Fruit fly (Drosophila melanogaster) whole organism, embryonic: ENCODE data around the gene Nepl18.
A peak's percentile ranks its signal among the peaks of the same experiment; 100 is the strongest.

ENCODE experiments used
- Aef1 ChIP-seq: fragments of 200-800 bp; sonication (Bioruptor generic); IDR thresholded peaks from 3 replicates; pipeline ENCODE4 v1.3.6; 2022; ENCODE audit warnings: missing biosample characterization, missing genetic modification characterization
- CG10321 ChIP-seq: fragments of 200-800 bp; sonication (Bioruptor generic); IDR thresholded peaks from 2 replicates; pipeline ENCODE4 v1.3.6; 2022; ENCODE audit warnings: missing biosample characterization, missing genetic modification characterization
- CG10565 ChIP-seq: fragments of 200-800 bp; sonication (Bioruptor generic); optimal IDR thresholded peaks from 3 replicates; lab custom pipeline; 2016; ENCODE audit warnings: missing biosample characterization, mild to moderate bottlenecking, missing genetic modification characterization
- CG11093 ChIP-seq: fragments of 200-800 bp; sonication (Bioruptor generic); IDR thresholded peaks from 3 replicates; pipeline ENCODE4 v1.3.6; 2022; ENCODE audit warnings: missing biosample characterization, missing genetic modification characterization
- CG11504 ChIP-seq: fragments of 200-800 bp; sonication (Bioruptor generic); optimal IDR thresholded peaks from 3 replicates; lab custom pipeline; 2019; ENCODE audit warnings: missing biosample characterization, mild to moderate bottlenecking, missing genetic modification characterization, moderate library complexity
- CG11695 ChIP-seq: fragments of 200-800 bp; sonication (Bioruptor generic); IDR thresholded peaks from 3 replicates; pipeline ENCODE4 v1.3.6; 2022; ENCODE audit warnings: missing biosample characterization, missing genetic modification characterization
- CG11696 ChIP-seq: fragments of 200-800 bp; sonication (Bioruptor generic); IDR thresholded peaks from 2 replicates; pipeline ENCODE4 v1.3.6; 2022; ENCODE audit warnings: missing biosample characterization, missing genetic modification characterization
- CG12104 ChIP-seq: fragments of 200-800 bp; sonication (Bioruptor generic); optimal IDR thresholded peaks from 3 replicates; lab custom pipeline; 2016; ENCODE audit warnings: missing biosample characterization, missing genetic modification characterization
- CG13894 ChIP-seq: fragments of 200-800 bp; sonication (Bioruptor generic); optimal IDR thresholded peaks from 3 replicates; lab custom pipeline; 2018; ENCODE audit warnings: missing biosample characterization, mild to moderate bottlenecking, missing genetic modification characterization, moderate library complexity
- CG14860 ChIP-seq: fragments of 200-800 bp; sonication (Bioruptor generic); IDR thresholded peaks from 3 replicates; pipeline ENCODE4 v1.3.6; 2022; ENCODE audit warnings: missing biosample characterization, missing genetic modification characterization; ENCODE audit not compliant: partially characterized antibody
- CG17385 ChIP-seq: fragments of 200-800 bp; sonication (Bioruptor generic); optimal IDR thresholded peaks from 3 replicates; lab custom pipeline; 2018; ENCODE audit warnings: missing biosample characterization, mild to moderate bottlenecking, missing genetic modification characterization
- CG18599 ChIP-seq: fragments of 200-800 bp; sonication (Bioruptor generic); optimal IDR thresholded peaks from 3 replicates; lab custom pipeline; 2017; ENCODE audit warnings: missing biosample characterization, missing genetic modification characterization, mild to moderate bottlenecking, moderate library complexity, missing genetic modification reagents
- CG18764 ChIP-seq: fragments of 200-800 bp; sonication (Bioruptor generic); optimal IDR thresholded peaks from 3 replicates; lab custom pipeline; 2016; ENCODE audit warnings: missing biosample characterization, missing genetic modification characterization
- CG2116 ChIP-seq: fragments of 200-800 bp; sonication (Bioruptor generic); optimal IDR thresholded peaks from 3 replicates; lab custom pipeline; 2018; ENCODE audit warnings: missing biosample characterization, mild to moderate bottlenecking, missing genetic modification characterization
- CG2120 ChIP-seq: fragments of 200-800 bp; sonication (Bioruptor generic); optimal IDR thresholded peaks from 3 replicates; lab custom pipeline; 2016; ENCODE audit warnings: missing biosample characterization, missing genetic modification characterization
- CG2202 ChIP-seq: fragments of 200-800 bp; sonication (Bioruptor generic); optimal IDR thresholded peaks from 2 replicates; lab custom pipeline; 2018; ENCODE audit warnings: missing biosample characterization, mild to moderate bottlenecking, missing genetic modification characterization
- CG2712 ChIP-seq: fragments of 200-800 bp; optimal IDR thresholded peaks from 3 replicates; lab custom pipeline; 2019; ENCODE audit warnings: missing biosample characterization, mild to moderate bottlenecking, missing genetic modification characterization, moderate library complexity
- CG3281 ChIP-seq: fragments of 200-800 bp; sonication (Bioruptor generic); optimal IDR thresholded peaks from 3 replicates; lab custom pipeline; 2017; ENCODE audit warnings: missing biosample characterization, mild to moderate bottlenecking, missing genetic modification characterization
- CG4820 ChIP-seq: fragments of 200-800 bp; sonication (Bioruptor generic); optimal IDR thresholded peaks from 3 replicates; lab custom pipeline; 2016; ENCODE audit warnings: missing biosample characterization, missing genetic modification characterization
- CG6813 ChIP-seq: fragments of 200-800 bp; sonication (Bioruptor generic); optimal IDR thresholded peaks from 2 replicates; lab custom pipeline; 2017; ENCODE audit warnings: missing biosample characterization, missing genetic modification characterization, mild to moderate bottlenecking, moderate library complexity, missing genetic modification reagents
- CG8388 ChIP-seq: fragments of 200-800 bp; sonication (Bioruptor generic); optimal IDR thresholded peaks from 2 replicates; lab custom pipeline; 2019; ENCODE audit warnings: missing biosample characterization, mild to moderate bottlenecking, missing genetic modification characterization, moderate library complexity
- CHES-1-like ChIP-seq: fragments of 200-800 bp; sonication (Bioruptor generic); optimal IDR thresholded peaks from 2 replicates; lab custom pipeline; 2016; ENCODE audit warnings: missing biosample characterization, missing genetic modification characterization
- Dek ChIP-seq: fragments of 200-800 bp; sonication (Bioruptor generic); optimal IDR thresholded peaks from 3 replicates; lab custom pipeline; 2019; ENCODE audit warnings: missing biosample characterization, mild to moderate bottlenecking, missing genetic modification characterization, moderate library complexity
- Dp ChIP-seq: fragments of 200-800 bp; sonication (Bioruptor generic); optimal IDR thresholded peaks from 2 replicates; lab custom pipeline; 2018; ENCODE audit warnings: missing biosample characterization, mild to moderate bottlenecking, missing genetic modification characterization, moderate library complexity
- Drgx ChIP-seq: fragments of 200-800 bp; sonication (Bioruptor generic); IDR thresholded peaks from 2 replicates; pipeline ENCODE4 v1.3.6; 2022; ENCODE audit warnings: missing biosample characterization, missing genetic modification characterization
- E2f2 ChIP-seq: fragments of 200-800 bp; sonication (Bioruptor generic); IDR thresholded peaks from 2 replicates; pipeline ENCODE4 v1.3.6; 2022; ENCODE audit warnings: missing biosample characterization, missing genetic modification characterization
- ERR ChIP-seq: fragments of 200-800 bp; sonication (Bioruptor generic); optimal IDR thresholded peaks from 2 replicates; lab custom pipeline; 2016; ENCODE audit warnings: missing biosample characterization, missing genetic modification characterization
- Fer1 ChIP-seq: fragments of 200-800 bp; sonication (Bioruptor generic); optimal IDR thresholded peaks from 2 replicates; lab custom pipeline; 2017; ENCODE audit warnings: missing biosample characterization, mild to moderate bottlenecking, missing genetic modification characterization
- Gug ChIP-seq: fragments of 200-800 bp; sonication (Bioruptor generic); IDR thresholded peaks from 4 replicates; pipeline ENCODE4 v1.3.6; 2022; ENCODE audit warnings: missing biosample characterization, missing genetic modification characterization
- Hsf ChIP-seq: fragments of 200-800 bp; sonication (Bioruptor generic); optimal IDR thresholded peaks from 3 replicates; lab custom pipeline; 2016; ENCODE audit warnings: missing biosample characterization, missing genetic modification characterization
- Kr ChIP-seq: fragments of 200-800 bp; sonication (Bioruptor generic); optimal IDR thresholded peaks from 2 replicates; lab custom pipeline; 2017; ENCODE audit warnings: missing biosample characterization, mild to moderate bottlenecking, missing genetic modification characterization
- Side ChIP-seq: fragments of 200-800 bp; sonication (Bioruptor generic); optimal IDR thresholded peaks from 2 replicates; lab custom pipeline; 2016; ENCODE audit warnings: missing biosample characterization, missing genetic modification characterization
- Xbp1 ChIP-seq: fragments of 200-800 bp; sonication (Bioruptor generic); optimal IDR thresholded peaks from 3 replicates; lab custom pipeline; 2016; ENCODE audit warnings: missing biosample characterization, mild to moderate bottlenecking, missing genetic modification characterization
- abd-A ChIP-seq: fragments of 200-800 bp; sonication (Bioruptor generic); optimal IDR thresholded peaks from 3 replicates; lab custom pipeline; 2019; ENCODE audit warnings: missing biosample characterization, mild to moderate bottlenecking, missing genetic modification characterization, moderate library complexity
- chif ChIP-seq, 2 experiments: fragments of 200-800 bp; sonication (Bioruptor generic); optimal IDR thresholded peaks; 3 replicates each; lab custom pipeline; 2016; ENCODE audit warnings: missing biosample characterization in 2 of 2, missing genetic modification characterization in 2 of 2
- chm ChIP-seq: fragments of 200-800 bp; sonication (Bioruptor generic); IDR thresholded peaks from 2 replicates; pipeline ENCODE4 v1.3.6; 2022; ENCODE audit warnings: missing biosample characterization, missing genetic modification characterization
- dati ChIP-seq: fragments of 200-800 bp; sonication (Bioruptor generic); IDR thresholded peaks from 2 replicates; pipeline ENCODE4 v1.3.6; 2022; ENCODE audit warnings: missing biosample characterization, missing genetic modification characterization
- ems ChIP-seq: fragments of 200-800 bp; sonication (Bioruptor generic); optimal IDR thresholded peaks from 3 replicates; lab custom pipeline; 2016; ENCODE audit warnings: missing biosample characterization, missing genetic modification characterization
- ewg ChIP-seq: fragments of 200-800 bp; sonication (Bioruptor generic); optimal IDR thresholded peaks from 3 replicates; lab custom pipeline; 2017; ENCODE audit warnings: mild to moderate bottlenecking, missing biosample characterization, missing genetic modification reagents, missing genetic modification characterization
- fd3F ChIP-seq: fragments of 200-800 bp; sonication (Bioruptor generic); optimal IDR thresholded peaks from 2 replicates; lab custom pipeline; 2018; ENCODE audit warnings: missing biosample characterization, mild to moderate bottlenecking, missing genetic modification characterization, moderate library complexity
- fd64A ChIP-seq: fragments of 200-800 bp; sonication (Bioruptor generic); optimal IDR thresholded peaks from 3 replicates; lab custom pipeline; 2018; ENCODE audit warnings: missing biosample characterization, mild to moderate bottlenecking, missing genetic modification characterization
- gro ChIP-seq: fragments of 200-800 bp; sonication (Bioruptor generic); optimal IDR thresholded peaks from 2 replicates; lab custom pipeline; 2016; ENCODE audit warnings: missing biosample characterization, missing genetic modification characterization
- gsb ChIP-seq: fragments of 200-800 bp; sonication (Bioruptor generic); IDR thresholded peaks from 2 replicates; pipeline ENCODE4 v1.3.6; 2022; ENCODE audit warnings: missing biosample characterization, missing genetic modification characterization
- h ChIP-seq: fragments of >200 bp; optimal IDR thresholded peaks from 2 replicates; lab custom pipeline; 2017
- lmd ChIP-seq: fragments of 200-800 bp; sonication (Bioruptor generic); IDR thresholded peaks from 2 replicates; pipeline ENCODE4 v1.3.6; 2022; ENCODE audit warnings: missing biosample characterization, missing genetic modification characterization
- pho ChIP-seq: fragments of 200-800 bp; sonication (Bioruptor generic); optimal IDR thresholded peaks from 2 replicates; lab custom pipeline; 2016; ENCODE audit warnings: missing biosample characterization, missing genetic modification characterization
- scrt ChIP-seq: fragments of 200-800 bp; sonication (Bioruptor generic); optimal IDR thresholded peaks from 2 replicates; lab custom pipeline; 2018; ENCODE audit warnings: missing biosample characterization, mild to moderate bottlenecking, missing genetic modification characterization, moderate library complexity
- stwl ChIP-seq: fragments of 200-800 bp; sonication (Bioruptor generic); optimal IDR thresholded peaks from 3 replicates; lab custom pipeline; 2018; ENCODE audit warnings: missing biosample characterization, mild to moderate bottlenecking, missing genetic modification characterization, moderate library complexity
- vfl ChIP-seq: fragments of 200-800 bp; sonication (Bioruptor generic); optimal IDR thresholded peaks from 2 replicates; lab custom pipeline; 2016; ENCODE audit warnings: missing biosample characterization, missing genetic modification characterization
- wdn ChIP-seq: fragments of 200-800 bp; sonication (Bioruptor generic); IDR thresholded peaks from 2 replicates; pipeline ENCODE4 v1.3.6; 2022; ENCODE audit warnings: missing biosample characterization, missing genetic modification characterization
- zf30C ChIP-seq: fragments of 200-800 bp; sonication (Bioruptor generic); optimal IDR thresholded peaks from 3 replicates; lab custom pipeline; 2018; ENCODE audit warnings: missing biosample characterization, mild to moderate bottlenecking, missing genetic modification characterization

The Nepl18 gene

dm6 chr3R:28911758-28912157, 36.3 kb downstream of the Nepl18 start (continued):
- TF ChIP-seq dati (GFP tag; lab: Robert Waterston, UW) (peak; percentile 69), E2f2 (GFP tag; lab: Robert Waterston, UW) (peak; percentile 51), zf30C (GFP tag; lab: Kevin White, UChicago) (no peak), CG10321 (GFP tag; lab: Robert Waterston, UW) (no peak), Dek (peak; percentile 44), ewg (peak; percentile 60), CG18599 (GFP tag; lab: Kevin White, UChicago) (peak; percentile 40), CG18764 (GFP tag; lab: Kevin White, UChicago) (peak; percentile 51), Kr (GFP tag; lab: Kevin White, UChicago) (no peak), CG2116 (no peak), CG2202 (tag; lab: Kevin White, UChicago) (peak; percentile 41), CG3281 (GFP tag; lab: Kevin White, UChicago) (peak; percentile 22), CG11093 (peak; percentile 70; the same call in 1 of the 3 replicates), Aef1 (GFP tag; lab: Robert Waterston, UW) (peak; percentile 83), Xbp1 (GFP tag; lab: Kevin White, UChicago) (peak; percentile 82), gro (GFP tag; lab: Kevin White, UChicago) (peak; percentile 61), h (lab: Kevin White, UChicago) (no peak), lmd (peak; percentile 87), CG12104 (GFP tag; lab: Kevin White, UChicago) (no peak), ERR (GFP tag; lab: Kevin White, UChicago) (peak; percentile 66), CG10565 (GFP tag; lab: Kevin White, UChicago) (no peak), CG11696 (GFP tag; lab: Robert Waterston, UW) (peak; percentile 67; the same call in 1 of the 2 replicates), CG4820 (GFP tag; lab: Kevin White, UChicago) (peak; percentile 65), fd64A (peak; percentile 31), CG11695 (GFP tag; lab: Robert Waterston, UW) (peak; percentile 55; the same call in 1 of the 3 replicates), CG8388 (GFP tag; lab: Kevin White, UChicago) (peak; percentile 65), wdn (GFP tag; lab: Robert Waterston, UW) (0 out of 2 replicates have a peak, but pooled peaks have one; percentile 22), stwl (tag; lab: Kevin White, UChicago) (no peak), Drgx (GFP tag; lab: Robert Waterston, UW) (peak; percentile 84), fd3F (peak; percentile 49), Fer1 (GFP tag; lab: Kevin White, UChicago) (no peak), vfl (peak; percentile 61), Hsf (GFP tag; lab: Kevin White, UChicago) (peak; percentile 72), gsb (GFP tag; lab: Robert Waterston, UW) (peak; percentile 62; the same call in 1 of the 2 replicates), CG6813 (GFP tag; lab: Kevin White, UChicago) (peak; percentile 35), Side (GFP tag; lab: Kevin White, UChicago) (peak; percentile 71), CG13894 (no peak), Dp (GFP tag; lab: Kevin White, UChicago) (no peak), pho (GFP tag; lab: Kevin White, UChicago) (peak; percentile 26), CG11504 (tag; lab: Kevin White, UChicago) (peak; percentile 77), Gug (GFP tag; lab: Robert Waterston, UW) (peak; percentile 83), CHES-1-like (peak; percentile 55), CG2120 (GFP tag; lab: Kevin White, UChicago) (peak; percentile 77), ems (GFP tag; lab: Kevin White, UChicago) (peak; percentile 67), CG17385 (GFP tag; lab: Kevin White, UChicago) (peak; percentile 69), CG14860 (GFP tag; lab: Robert Waterston, UW) (peak; percentile 58; the same call in 1 of the 3 replicates), CG2712 (tag; lab: Kevin White, UChicago) (peak; percentile 79), scrt (GFP tag; lab: Kevin White, UChicago) (no peak), abd-A (tag; lab: Kevin White, UChicago) (no peak), chm (peak; percentile 89), chif (GFP tag; optimal IDR thresholded peaks at IDR 0.05; lab: Kevin White, UChicago) (peak; percentile 75)
